Fruit fly (Drosophila melanogaster) whole organism, adult: ENCODE measurements around the gene ex.

ENCODE experiments used
- CG5204 ChIP-seq: fragments of 200-800 bp; sonication (Bioruptor generic); optimal IDR thresholded peaks from 2 replicates; lab custom pipeline; 2016; ENCODE audit warnings: missing biosample characterization, missing genetic modification characterization
- CG7045 ChIP-seq: fragments of 200-800 bp; sonication (Bioruptor generic); optimal IDR thresholded peaks from 2 replicates; lab custom pipeline; 2017; ENCODE audit warnings: missing biosample characterization, mild to moderate bottlenecking, missing genetic modification characterization
- Clk ChIP-seq: fragments of 200-800 bp; sonication (Bioruptor generic); optimal IDR thresholded peaks from 2 replicates; lab custom pipeline; 2017; ENCODE audit warnings: missing biosample characterization, missing genetic modification characterization
- Mnt ChIP-seq: fragments of 200-800 bp; sonication (Bioruptor generic); optimal IDR thresholded peaks from 2 replicates; lab custom pipeline; 2016; ENCODE audit warnings: missing biosample characterization, mild to moderate bottlenecking, missing genetic modification characterization
- bab1 ChIP-seq: fragments of 200-800 bp; sonication (Bioruptor generic); optimal IDR thresholded peaks from 3 replicates; lab custom pipeline; 2019; ENCODE audit warnings: missing biosample characterization, mild to moderate bottlenecking, missing genetic modification characterization, moderate library complexity
- tj ChIP-seq: fragments of 200-800 bp; sonication (Bioruptor generic); optimal IDR thresholded peaks from 3 replicates; lab custom pipeline; 2017; ENCODE audit warnings: missing biosample characterization, mild to moderate bottlenecking, missing genetic modification characterization, moderate library complexity

DNA sequence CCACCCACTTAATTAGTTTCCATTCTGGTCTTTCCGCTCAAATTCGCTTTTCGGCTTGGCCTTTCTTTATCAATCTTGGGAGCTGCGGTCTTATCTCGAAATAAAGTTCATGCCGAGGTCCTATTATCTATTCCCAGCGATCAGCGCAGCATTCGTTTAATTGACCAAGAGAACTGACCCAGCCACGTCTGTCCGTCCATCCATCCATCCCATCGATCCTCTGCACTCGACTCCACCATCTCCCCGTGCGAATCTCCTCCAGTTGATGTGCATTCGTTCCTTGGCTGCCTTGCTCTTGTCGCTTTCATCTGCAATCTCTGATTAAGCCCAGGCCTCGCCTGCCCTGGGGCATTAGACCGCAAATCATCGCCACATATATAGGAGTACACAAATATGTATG, 65.8 kb downstream of the ex start:
- TF ChIP-seq Mnt (GFP tag; lab: Kevin White, UChicago) = no peak
- no peak for TF ChIP-seq Clk (GFP tag; lab: Kevin White, UChicago)
- no peak for TF ChIP-seq CG5204 (GFP tag; lab: Kevin White, UChicago)
- TF ChIP-seq CG7045 (GFP tag; lab: Kevin White, UChicago) = no peak
- TF ChIP-seq tj (GFP tag; lab: Kevin White, UChicago) = no peak
- TF ChIP-seq bab1 (GFP tag; lab: Kevin White, UChicago) = no peak
